Fruit fly (Drosophila melanogaster): ENCODE measurements around the gene CG43218.

DNA sequence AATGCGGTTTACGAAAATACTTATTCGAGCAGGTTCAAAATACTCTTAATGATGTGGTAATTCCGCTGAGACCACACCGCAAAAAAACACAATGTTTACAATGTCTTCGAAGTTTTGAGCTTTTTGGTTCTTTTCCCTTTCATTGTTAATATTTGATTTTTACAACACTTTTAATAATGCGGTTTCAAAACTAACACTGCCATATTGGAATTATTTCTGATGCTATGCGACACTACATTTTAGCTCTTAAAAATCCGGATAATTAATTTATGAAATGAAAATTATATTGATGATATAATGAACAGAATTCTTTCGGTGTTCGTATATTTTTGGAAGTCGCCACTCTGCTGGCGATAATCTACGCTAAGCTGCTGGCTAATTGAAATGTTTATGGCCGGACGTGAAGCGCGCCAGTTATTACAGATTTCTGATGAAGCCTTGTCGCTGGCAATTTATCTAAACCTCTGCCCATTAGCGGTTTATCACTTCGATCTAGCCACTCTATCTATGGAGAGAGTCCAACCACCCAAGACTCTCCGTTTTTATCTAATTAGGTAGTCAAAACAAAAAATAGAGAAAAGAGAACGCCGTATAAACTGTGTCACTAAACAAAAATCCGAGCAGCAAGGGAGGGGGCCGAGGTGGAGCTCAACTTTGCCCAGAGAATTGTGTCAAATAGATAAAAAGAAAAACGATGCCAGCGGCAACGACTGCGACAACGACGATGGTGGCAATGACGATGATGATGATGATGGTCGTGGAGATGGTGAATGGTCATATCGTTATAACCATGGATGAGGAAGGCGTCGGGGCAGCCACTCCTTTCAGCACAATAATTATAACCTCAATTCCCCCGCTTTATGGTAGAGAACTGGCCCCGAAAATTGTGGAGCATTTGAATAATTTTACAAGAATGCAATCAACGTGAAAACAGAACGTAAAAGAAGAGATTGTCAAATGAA lies 1.5 kb upstream of the CG43218 start:
- no peak for TF ChIP-seq psq (optimal IDR thresholded peaks at IDR 0.05)
- TF ChIP-seq usp (GFP tag; optimal IDR thresholded peaks at IDR 0.05): no peak
- TF ChIP-seq pan (optimal IDR thresholded peaks at IDR 0.05): no peak
- TF ChIP-seq EcR (GFP tag; optimal IDR thresholded peaks at IDR 0.05): no peak
- TF ChIP-seq CG8478 (optimal IDR thresholded peaks at IDR 0.05): no peak
- TF ChIP-seq Dll (optimal IDR thresholded peaks at IDR 0.05): no peak
